Fruit fly (Drosophila melanogaster) whole organism, pupa: ENCODE data around the gene Ubx.

ENCODE experiments used
- CG10348 ChIP-seq: fragments of 200-800 bp; sonication (Bioruptor generic); IDR thresholded peaks from 2 replicates; pipeline ENCODE4 v1.3.6; 2022; ENCODE audit warnings: missing biosample characterization, missing genetic modification characterization
- CG12605 ChIP-seq: fragments of 200-800 bp; sonication (Bioruptor generic); IDR thresholded peaks from 2 replicates; pipeline ENCODE4 v1.3.6; 2022; ENCODE audit warnings: missing biosample characterization, missing genetic modification characterization
- CG13204 ChIP-seq: fragments of 200-800 bp; sonication (Bioruptor generic); optimal IDR thresholded peaks from 2 replicates; lab custom pipeline; 2018; ENCODE audit warnings: missing biosample characterization, mild to moderate bottlenecking, missing genetic modification characterization, moderate library complexity
- CG14655 ChIP-seq: fragments of 200-800 bp; sonication (Bioruptor generic); optimal IDR thresholded peaks from 3 replicates; lab custom pipeline; 2017; ENCODE audit warnings: mild to moderate bottlenecking, missing biosample characterization, missing genetic modification reagents, missing genetic modification characterization
- CG15710 ChIP-seq: fragments of 200-800 bp; sonication (Bioruptor generic); optimal IDR thresholded peaks from 2 replicates; lab custom pipeline; 2018; ENCODE audit warnings: missing biosample characterization, mild to moderate bottlenecking, missing genetic modification characterization, moderate library complexity
- CG17806 ChIP-seq: fragments of 200-800 bp; sonication (Bioruptor generic); optimal IDR thresholded peaks from 2 replicates; lab custom pipeline; 2018; ENCODE audit warnings: missing biosample characterization, mild to moderate bottlenecking, missing genetic modification characterization, moderate library complexity
- CG32121 ChIP-seq: fragments of 200-800 bp; sonication (Bioruptor generic); IDR thresholded peaks from 2 replicates; pipeline ENCODE4 v1.3.6; 2022; ENCODE audit warnings: missing biosample characterization, missing genetic modification characterization
- CG34367 ChIP-seq: fragments of 200-800 bp; sonication (Bioruptor generic); optimal IDR thresholded peaks from 2 replicates; lab custom pipeline; 2018; ENCODE audit warnings: missing biosample characterization, mild to moderate bottlenecking, missing genetic modification characterization
- CG4496 ChIP-seq: fragments of 200-800 bp; sonication (Bioruptor generic); IDR thresholded peaks from 3 replicates; pipeline ENCODE4 v1.3.6; 2022; ENCODE audit warnings: missing biosample characterization, missing genetic modification characterization
- CG8159 ChIP-seq: fragments of 200-800 bp; sonication (Bioruptor generic); optimal IDR thresholded peaks from 3 replicates; lab custom pipeline; 2018; ENCODE audit warnings: missing biosample characterization, mild to moderate bottlenecking, missing genetic modification characterization, moderate library complexity
- CG8301 ChIP-seq: fragments of 200-800 bp; sonication (Bioruptor generic); optimal IDR thresholded peaks from 2 replicates; lab custom pipeline; 2018; ENCODE audit warnings: missing biosample characterization, mild to moderate bottlenecking, missing genetic modification characterization
- CG9948 ChIP-seq: fragments of 200-800 bp; sonication (Bioruptor generic); optimal IDR thresholded peaks from 2 replicates; lab custom pipeline; 2018; ENCODE audit warnings: missing biosample characterization, mild to moderate bottlenecking, missing genetic modification characterization, moderate library complexity
- D1 ChIP-seq: fragments of 200-800 bp; sonication (Bioruptor generic); optimal IDR thresholded peaks from 2 replicates; lab custom pipeline; 2018; ENCODE audit warnings: missing biosample characterization, mild to moderate bottlenecking, missing genetic modification characterization, moderate library complexity
- EcR ChIP-seq: fragments of 200-800 bp; sonication (Bioruptor generic); optimal IDR thresholded peaks from 3 replicates; lab custom pipeline; 2019; ENCODE audit warnings: missing biosample characterization, missing genetic modification characterization, mild to moderate bottlenecking, moderate library complexity, missing genetic modification reagents
- Ets98B ChIP-seq: fragments of 200-800 bp; sonication (Bioruptor generic); IDR thresholded peaks from 2 replicates; pipeline ENCODE4 v1.3.6; 2022; ENCODE audit warnings: missing biosample characterization, missing genetic modification characterization
- Pif1A ChIP-seq: fragments of 200-800 bp; sonication (Bioruptor generic); optimal IDR thresholded peaks from 3 replicates; lab custom pipeline; 2016; ENCODE audit warnings: missing biosample characterization, missing genetic modification characterization
- Pif1B ChIP-seq: fragments of 200-800 bp; sonication (Bioruptor generic); optimal IDR thresholded peaks from 3 replicates; lab custom pipeline; 2016; ENCODE audit warnings: missing biosample characterization, missing genetic modification characterization
- Snoo ChIP-seq: fragments of 200-800 bp; sonication (Bioruptor generic); optimal IDR thresholded peaks from 3 replicates; lab custom pipeline; 2017; ENCODE audit warnings: missing biosample characterization, mild to moderate bottlenecking, missing genetic modification characterization, inconsistent platforms
- fd96Ca ChIP-seq: fragments of 200-800 bp; sonication (Bioruptor generic); IDR thresholded peaks from 3 replicates; pipeline ENCODE4 v1.3.6; 2022; ENCODE audit warnings: missing biosample characterization, missing genetic modification characterization
- gl ChIP-seq: fragments of 200-800 bp; sonication (Bioruptor generic); optimal IDR thresholded peaks from 2 replicates; lab custom pipeline; 2018; ENCODE audit warnings: missing biosample characterization, mild to moderate bottlenecking, missing genetic modification characterization
- rn ChIP-seq: fragments of 200-800 bp; sonication (Bioruptor generic); IDR thresholded peaks from 2 replicates; pipeline ENCODE4 v1.3.6; 2022; ENCODE audit warnings: missing biosample characterization, missing genetic modification characterization

Ubx gene

dm6 chr3R:16723992-16724391, 10.2 kb downstream of the Ubx start:
- TF ChIP-seq gl (no peak), Ets98B (GFP tag; lab: Robert Waterston, UW) (no peak), Pif1A (GFP tag; lab: Kevin White, UChicago) (no peak), fd96Ca (GFP tag; lab: Robert Waterston, UW) (no peak)

DNA sequence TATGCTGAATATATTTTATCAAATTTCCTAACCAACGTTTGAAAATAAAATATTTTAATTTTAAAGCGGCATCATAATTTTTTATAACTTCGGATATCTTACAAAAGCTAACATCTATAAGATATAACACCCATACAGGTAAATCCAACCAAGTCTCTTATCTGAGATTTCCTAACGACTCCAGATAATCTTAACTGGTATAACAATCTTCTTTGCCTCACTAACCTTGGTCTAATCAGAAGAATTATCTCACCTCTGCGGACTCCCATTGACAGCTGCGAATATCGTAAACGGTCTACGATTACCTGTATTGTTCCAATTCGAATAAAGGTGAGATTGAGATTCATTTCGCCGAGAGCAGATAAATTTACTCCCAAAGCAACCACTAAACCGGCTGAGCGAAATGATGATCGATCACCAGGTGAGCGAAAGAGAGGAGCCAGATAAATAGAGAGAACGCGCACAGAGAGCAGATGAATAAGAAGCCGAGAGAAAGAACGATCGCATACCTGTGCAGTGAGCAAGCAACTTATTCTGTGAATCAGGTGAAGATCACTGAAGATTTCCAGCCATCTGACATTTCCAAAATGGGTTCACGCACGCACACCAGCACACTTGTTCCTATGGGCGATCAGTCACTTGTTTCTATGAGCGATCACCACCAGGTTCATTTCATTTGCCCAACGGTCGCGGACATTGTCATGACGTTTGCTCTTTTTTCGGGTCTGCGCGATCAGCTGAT, 14.5 kb downstream of the Ubx start:
- TF ChIP-seq Snoo (no peak), CG8159 (tag; lab: Kevin White, UChicago) (no peak), CG8301 (tag; lab: Kevin White, UChicago) (no peak), CG34367 (tag; lab: Kevin White, UChicago) (no peak), CG10348 (GFP tag; lab: Robert Waterston, UW) (no peak), D1 (tag; lab: Kevin White, UChicago) (no peak), rn (GFP tag; lab: Robert Waterston, UW) (no peak), Pif1A (GFP tag; lab: Kevin White, UChicago) (no peak), gl (no peak), CG9948 (tag; lab: Kevin White, UChicago) (no peak), fd96Ca (GFP tag; lab: Robert Waterston, UW) (no peak)

DNA sequence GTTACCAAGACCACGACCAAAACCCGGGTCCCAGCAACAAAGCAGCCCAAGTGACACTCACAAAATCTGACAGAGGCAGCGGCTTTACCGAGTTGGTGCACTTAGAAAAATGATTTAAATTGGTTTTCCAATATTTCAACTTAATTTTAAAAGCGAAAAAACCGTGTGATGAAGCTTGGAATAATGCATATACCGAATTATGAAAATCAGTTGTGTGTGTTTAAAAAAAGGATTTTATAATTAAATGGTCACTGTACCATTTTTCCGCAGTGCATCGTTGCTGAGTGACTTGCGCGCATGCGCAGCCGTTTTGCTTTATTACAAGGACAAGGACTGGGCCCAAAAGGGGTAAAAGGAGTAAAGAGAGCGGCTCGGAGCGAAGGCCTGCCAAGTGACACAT, 16.3 kb downstream of the Ubx start:
- no peak for TF ChIP-seq EcR (GFP tag; lab: Kevin White, UChicago)
- TF ChIP-seq Ets98B (GFP tag; lab: Robert Waterston, UW): no peak
- no peak for TF ChIP-seq CG4496 (GFP tag; lab: Robert Waterston, UW)
- TF ChIP-seq fd96Ca (GFP tag; lab: Robert Waterston, UW): no peak
- TF ChIP-seq CG13204 (GFP tag; lab: Kevin White, UChicago): no peak
- peak; percentile 46 for TF ChIP-seq CG34367 (tag; lab: Kevin White, UChicago)
- TF ChIP-seq rn (GFP tag; lab: Robert Waterston, UW): no peak
- TF ChIP-seq CG8159 (tag; lab: Kevin White, UChicago): peak; percentile 82
- TF ChIP-seq CG10348 (GFP tag; lab: Robert Waterston, UW): no peak
- TF ChIP-seq gl: peak; percentile 42
- TF ChIP-seq CG15710: peak; percentile 72
- TF ChIP-seq Pif1B (GFP tag; lab: Kevin White, UChicago): peak; percentile 26
- TF ChIP-seq CG8301 (tag; lab: Kevin White, UChicago): peak; percentile 33
- TF ChIP-seq CG14655 (GFP tag; lab: Kevin White, UChicago): peak; percentile 49
- no peak for TF ChIP-seq D1 (tag; lab: Kevin White, UChicago)
- peak; percentile 52 for TF ChIP-seq CG9948 (tag; lab: Kevin White, UChicago)
- TF ChIP-seq Snoo: peak; percentile 53
- TF ChIP-seq Pif1A (GFP tag; lab: Kevin White, UChicago): peak; percentile 49
- no peak for TF ChIP-seq CG17806 (tag; lab: Kevin White, UChicago)
- TF ChIP-seq CG12605 (GFP tag; lab: Robert Waterston, UW): no peak
- no peak for TF ChIP-seq CG32121 (GFP tag; lab: Robert Waterston, UW)

dm6 chr3R:16715594-16715993, 18.6 kb downstream of the Ubx start:
- TF ChIP-seq gl (no peak), CG17806 (tag; lab: Kevin White, UChicago) (no peak), CG15710 (no peak)

DNA sequence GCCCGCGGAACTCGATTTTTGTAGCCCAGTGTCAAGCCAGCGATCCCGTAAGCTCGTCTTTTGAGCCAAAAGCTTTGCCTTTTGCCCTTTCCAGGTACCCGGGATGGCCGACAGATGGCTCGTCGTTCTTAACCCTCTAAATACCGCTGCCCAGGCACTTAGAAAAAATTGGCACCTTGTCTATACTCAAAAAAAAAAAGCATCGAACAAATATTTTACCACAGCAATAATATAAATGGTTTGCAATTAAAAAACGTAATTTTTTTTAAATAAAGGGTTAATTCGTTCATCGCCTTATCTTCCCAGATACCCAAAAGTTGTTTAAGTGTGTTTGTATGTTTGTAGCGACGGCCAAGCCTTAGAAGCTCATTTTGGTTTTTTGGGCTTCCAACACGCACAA, 30.0 kb downstream of the Ubx start:
- TF ChIP-seq gl (no peak), CG10348 (GFP tag; lab: Robert Waterston, UW) (no peak), CG9948 (tag; lab: Kevin White, UChicago) (no peak), CG8301 (tag; lab: Kevin White, UChicago) (no peak), EcR (GFP tag; lab: Kevin White, UChicago) (no peak), CG34367 (tag; lab: Kevin White, UChicago) (no peak), D1 (tag; lab: Kevin White, UChicago) (no peak), CG14655 (GFP tag; lab: Kevin White, UChicago) (no peak), rn (GFP tag; lab: Robert Waterston, UW) (no peak), Pif1B (GFP tag; lab: Kevin White, UChicago) (no peak), CG8159 (tag; lab: Kevin White, UChicago) (no peak), Ets98B (GFP tag; lab: Robert Waterston, UW) (no peak), Pif1A (GFP tag; lab: Kevin White, UChicago) (no peak), fd96Ca (GFP tag; lab: Robert Waterston, UW) (no peak), CG17806 (tag; lab: Kevin White, UChicago) (no peak), CG4496 (GFP tag; lab: Robert Waterston, UW) (no peak)

DNA sequence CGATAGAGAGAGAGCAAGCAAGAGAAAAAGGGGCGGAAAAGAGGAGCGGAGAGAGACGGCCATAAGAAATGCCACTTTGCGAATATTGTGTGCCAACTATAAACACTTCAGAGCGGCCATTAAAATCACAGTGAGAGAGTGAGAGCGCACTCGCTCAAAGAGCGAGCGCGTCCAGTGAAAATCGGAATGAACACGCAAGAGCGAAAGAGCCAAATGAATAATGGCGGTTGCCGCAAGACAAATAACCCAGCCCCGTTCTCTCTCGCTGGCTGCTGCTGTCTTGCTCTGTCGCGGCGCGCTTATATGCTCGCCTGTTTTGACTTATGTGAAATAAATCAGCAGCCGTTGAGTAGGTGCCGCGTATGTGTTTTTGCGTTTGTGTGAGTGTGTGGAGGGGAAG, 31.4 kb downstream of the Ubx start:
- no peak for TF ChIP-seq CG15710
- TF ChIP-seq CG12605 (GFP tag; lab: Robert Waterston, UW): no peak
- TF ChIP-seq EcR (GFP tag; lab: Kevin White, UChicago): no peak
- no peak for TF ChIP-seq CG13204 (GFP tag; lab: Kevin White, UChicago)
- peak; percentile 36; the same call in 1 of the 2 replicates for TF ChIP-seq CG32121 (GFP tag; lab: Robert Waterston, UW)
- no peak for TF ChIP-seq Snoo
- no peak for TF ChIP-seq Pif1B (GFP tag; lab: Kevin White, UChicago)
- no peak for TF ChIP-seq CG8159 (tag; lab: Kevin White, UChicago)
- TF ChIP-seq CG10348 (GFP tag; lab: Robert Waterston, UW): no peak
- TF ChIP-seq gl: no peak
- no peak for TF ChIP-seq CG14655 (GFP tag; lab: Kevin White, UChicago)
- no peak for TF ChIP-seq rn (GFP tag; lab: Robert Waterston, UW)
- TF ChIP-seq CG34367 (tag; lab: Kevin White, UChicago): no peak
- TF ChIP-seq Pif1A (GFP tag; lab: Kevin White, UChicago): no peak
- no peak for TF ChIP-seq CG17806 (tag; lab: Kevin White, UChicago)
- peak; percentile 6 for TF ChIP-seq D1 (tag; lab: Kevin White, UChicago)
- TF ChIP-seq CG4496 (GFP tag; lab: Robert Waterston, UW): no peak
- TF ChIP-seq CG9948 (tag; lab: Kevin White, UChicago): no peak
- peak; percentile 74; the same call in 2 of the 3 replicates for TF ChIP-seq fd96Ca (GFP tag; lab: Robert Waterston, UW)
- TF ChIP-seq CG8301 (tag; lab: Kevin White, UChicago): no peak
- TF ChIP-seq Ets98B (GFP tag; lab: Robert Waterston, UW): no peak
